Worm (Caenorhabditis elegans): ENCODE results near the gene Y53F4B.12.

Y53F4B.12 gene

ce11 chrII:15010366-15011235 is 8.4 kb upstream of the Y53F4B.12 start, which contains the start of the genes Y53F4B.9 and Y53F4B.11 (continued):
- TF ChIP-seq ZK185.1 (tag; optimal IDR thresholded peaks at IDR 0.05; ENCODE audit: poor library complexity, severe bottlenecking): no peak
- TF ChIP-seq bed-1 (GFP tag; IDR thresholded peaks at IDR 0.05): no peak
- TF ChIP-seq C06A6.2 (GFP tag; conservative IDR thresholded peaks at IDR 0.05): no peak
- no peak; the same call in 1 of the 2 replicates for TF ChIP-seq nfyb-1 (GFP tag; IDR thresholded peaks at IDR 0.05)
- no peak for TF ChIP-seq T07F8.4 (tag; optimal IDR thresholded peaks at IDR 0.05)
- TF ChIP-seq lin-35 (GFP tag; optimal IDR thresholded peaks at IDR 0.05): peak; percentile 89 to 97 (median 92)
- peak; percentile 75; the same call in 1 of the 2 replicates for TF ChIP-seq ztf-28 (GFP tag; IDR thresholded peaks at IDR 0.05)
- no peak for TF ChIP-seq sptf-2 (GFP tag; optimal IDR thresholded peaks at IDR 0.05)
- peak; percentile 100 for TF ChIP-seq lin-54 (GFP tag; optimal IDR thresholded peaks at IDR 0.05)
- no peak for TF ChIP-seq ztf-22 (GFP tag; optimal IDR thresholded peaks at IDR 0.05)
- TF ChIP-seq snpc-3.4 (tag; optimal IDR thresholded peaks at IDR 0.05): peak; percentile 87
- no peak for TF ChIP-seq F37B4.10 (GFP tag; IDR thresholded peaks at IDR 0.05)
- peak; percentile 32; the same call in 1 of the 2 replicates for TF ChIP-seq egrh-3 (GFP tag; IDR thresholded peaks at IDR 0.05)
- no peak for TF ChIP-seq ceh-40 (GFP tag; IDR thresholded peaks at IDR 0.05)
- peak; percentile 53 for TF ChIP-seq snpc-4 (GFP tag; optimal IDR thresholded peaks at IDR 0.05)
- TF ChIP-seq snpc-4 (tag; optimal IDR thresholded peaks at IDR 0.05): peak; percentile 66 to 86 (median 82)
- no peak for TF ChIP-seq ama-1 (optimal IDR thresholded peaks at IDR 0.05)
- TF ChIP-seq ama-1 (GFP tag; optimal IDR thresholded peaks at IDR 0.05): no peak
- no peak for TF ChIP-seq rpc-1 (optimal IDR thresholded peaks at IDR 0.05)
- TF ChIP-seq rpc-1 (tag; optimal IDR thresholded peaks at IDR 0.05): no peak
- peak; percentile 97 for TF ChIP-seq madf-8 (GFP tag; conservative IDR thresholded peaks at IDR 0.05)
- peak; percentile 65 for TF ChIP-seq cebp-1 (GFP tag; IDR thresholded peaks at IDR 0.05)
- peak; percentile 61 for TF ChIP-seq cebp-1 (tag; optimal IDR thresholded peaks at IDR 0.05)
- TF ChIP-seq snpc-1.3 (tag; optimal IDR thresholded peaks at IDR 0.05; ENCODE audit: insufficient read depth): peak; percentile 23
- TF ChIP-seq F39B2.1 (GFP tag; IDR thresholded peaks at IDR 0.05): no peak
- TF ChIP-seq nhr-90 (tag; optimal IDR thresholded peaks at IDR 0.05): no peak
- no peak for TF ChIP-seq sea-2 (GFP tag; IDR thresholded peaks at IDR 0.05)
- peak; percentile 77 for TF ChIP-seq lir-1 (GFP tag; conservative IDR thresholded peaks at IDR 0.05)
- no peak for TF ChIP-seq ceh-58 (GFP tag; IDR thresholded peaks at IDR 0.05)
- no peak for TF ChIP-seq zim-3 (tag; optimal IDR thresholded peaks at IDR 0.05)
- TF ChIP-seq F22D6.2 (tag; optimal IDR thresholded peaks at IDR 0.05): no peak
- TF ChIP-seq K12H6.12 (tag; optimal IDR thresholded peaks at IDR 0.05): no peak
- no peak for TF ChIP-seq chd-7 (tag; optimal IDR thresholded peaks at IDR 0.05)
- peak; percentile 97 for TF ChIP-seq ceh-91 (GFP tag; IDR thresholded peaks at IDR 0.05)
- peak; percentile 92 for TF ChIP-seq B0336.3 (GFP tag; IDR thresholded peaks at IDR 0.05)
- TF ChIP-seq tlf-1 (GFP tag; optimal IDR thresholded peaks at IDR 0.05): peak; percentile 90
- no peak for TF ChIP-seq B0035.1 (tag; optimal IDR thresholded peaks at IDR 0.05)
- peak; percentile 94 for TF ChIP-seq hsf-1 (GFP tag; IDR thresholded peaks at IDR 0.05)
- TF ChIP-seq cebp-2 (GFP tag; IDR thresholded peaks at IDR 0.05): no peak
- TF ChIP-seq mcd-1 (GFP tag; IDR thresholded peaks at IDR 0.05): peak; percentile 98
- TF ChIP-seq nhr-80 (tag; optimal IDR thresholded peaks at IDR 0.05): no peak
- peak; percentile 94 for TF ChIP-seq madf-3 (GFP tag; IDR thresholded peaks at IDR 0.05)
- no peak for TF ChIP-seq let-607 (tag; optimal IDR thresholded peaks at IDR 0.05)
- 0 out of 2 replicates have a peak, but pooled peaks have one; percentile 21 for TF ChIP-seq egl-18 (GFP tag; IDR thresholded peaks at IDR 0.05)
- TF ChIP-seq attf-6 (GFP tag; IDR thresholded peaks at IDR 0.05): peak; percentile 81
- TF ChIP-seq Y67H2A.10 (GFP tag; conservative IDR thresholded peaks at IDR 0.05): no peak
- TF ChIP-seq nhr-27 (tag; optimal IDR thresholded peaks at IDR 0.05): no peak
